Worm (Caenorhabditis elegans): ENCODE results near the gene ram-5.

DNA sequence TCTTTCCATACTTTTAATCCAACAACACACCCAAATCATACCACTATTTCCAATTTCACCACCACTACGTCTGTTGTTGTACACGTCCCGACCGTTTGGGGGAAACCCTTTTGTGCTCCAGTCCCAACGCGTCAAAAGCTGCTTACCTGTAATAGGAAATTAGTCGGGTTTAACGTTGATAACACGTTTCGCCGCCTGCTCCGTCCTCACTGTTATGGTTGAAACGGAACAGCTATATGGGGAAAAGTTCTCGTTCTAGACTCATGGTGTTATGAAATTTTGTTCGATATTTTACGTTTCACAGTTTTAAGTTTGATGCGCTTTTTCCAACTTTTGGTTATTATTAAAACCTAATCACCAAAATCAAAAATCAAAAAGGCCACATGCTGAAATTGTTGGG, 14.0 kb upstream of the ram-5 start:
- TF ChIP-seq fkh-10 (GFP tag; optimal IDR thresholded peaks at IDR 0.05) (no peak), ceh-6 (GFP tag; optimal IDR thresholded peaks at IDR 0.05) (no peak), mec-3 (tag; optimal IDR thresholded peaks at IDR 0.05; ENCODE audit: borderline replicate concordance) (no peak), pha-4 (tag; optimal IDR thresholded peaks at IDR 0.05) (no peak), T23F11.4 (GFP tag; optimal IDR thresholded peaks at IDR 0.05) (no peak), pqm-1 (tag; optimal IDR thresholded peaks at IDR 0.05) (no peak), npax-4 (tag; optimal IDR thresholded peaks at IDR 0.05) (no peak), K09A11.1 (tag; optimal IDR thresholded peaks at IDR 0.05; ENCODE audit: insufficient read depth) (no peak), nhr-11 (tag; optimal IDR thresholded peaks at IDR 0.05) (no peak), hlh-15 (tag; optimal IDR thresholded peaks at IDR 0.05) (no peak), elt-2 (tag; optimal IDR thresholded peaks at IDR 0.05) (no peak), lin-11 (tag; optimal IDR thresholded peaks at IDR 0.05) (no peak), ets-4 (tag; optimal IDR thresholded peaks at IDR 0.05) (no peak), F13H6.1 (tag; optimal IDR thresholded peaks at IDR 0.05) (no peak)
